Fruit fly (Drosophila melanogaster) whole organism, embryonic: ENCODE data around the gene CG14190.

Experiments
- Adf1 ChIP-seq: fragments of 200-800 bp; sonication (Bioruptor generic); IDR thresholded peaks from 2 replicates; pipeline ENCODE4 v1.3.6; 2022; ENCODE audit warnings: missing biosample characterization, missing genetic modification characterization
- Antp ChIP-seq: fragments of 200-800 bp; sonication (Bioruptor generic); optimal IDR thresholded peaks from 3 replicates; lab custom pipeline; 2016; ENCODE audit warnings: missing biosample characterization, missing genetic modification characterization
- B-H2 ChIP-seq: fragments of 200-800 bp; sonication (Bioruptor generic); optimal IDR thresholded peaks from 2 replicates; lab custom pipeline; 2018; ENCODE audit warnings: missing biosample characterization, mild to moderate bottlenecking, missing genetic modification characterization
- CG10366 ChIP-seq: fragments of 200-800 bp; sonication (Bioruptor generic); IDR thresholded peaks from 2 replicates; pipeline ENCODE4 v1.3.6; 2022; ENCODE audit warnings: missing biosample characterization, missing genetic modification characterization
- CG10565 ChIP-seq: fragments of 200-800 bp; sonication (Bioruptor generic); optimal IDR thresholded peaks from 3 replicates; lab custom pipeline; 2016; ENCODE audit warnings: missing biosample characterization, mild to moderate bottlenecking, missing genetic modification characterization
- CG11085 ChIP-seq: fragments of 200-800 bp; sonication (Bioruptor generic); IDR thresholded peaks from 2 replicates; pipeline ENCODE4 v1.3.6; 2022; ENCODE audit warnings: missing biosample characterization, missing genetic modification characterization
- CG12155 ChIP-seq: fragments of 200-800 bp; sonication (Bioruptor generic); optimal IDR thresholded peaks from 3 replicates; lab custom pipeline; 2016; ENCODE audit warnings: missing biosample characterization, missing genetic modification characterization
- CG14050 ChIP-seq: fragments of 200-800 bp; sonication (Bioruptor generic); IDR thresholded peaks from 3 replicates; pipeline ENCODE4 v1.3.6; 2022; ENCODE audit warnings: missing biosample characterization, missing genetic modification characterization
- CG14965 ChIP-seq: fragments of 200-800 bp; sonication (Bioruptor generic); optimal IDR thresholded peaks from 2 replicates; lab custom pipeline; 2016; ENCODE audit warnings: missing biosample characterization, missing genetic modification characterization, borderline replicate concordance
- CG17385 ChIP-seq: fragments of 200-800 bp; sonication (Bioruptor generic); optimal IDR thresholded peaks from 3 replicates; lab custom pipeline; 2018; ENCODE audit warnings: missing biosample characterization, mild to moderate bottlenecking, missing genetic modification characterization
- CG17912 ChIP-seq: fragments of 200-800 bp; sonication (Bioruptor generic); optimal IDR thresholded peaks from 2 replicates; lab custom pipeline; 2018; ENCODE audit warnings: missing biosample characterization, mild to moderate bottlenecking, missing genetic modification characterization
- CG2889 ChIP-seq: fragments of 200-800 bp; sonication (Bioruptor generic); IDR thresholded peaks from 3 replicates; pipeline ENCODE4 v1.3.6; 2022; ENCODE audit warnings: missing biosample characterization, missing genetic modification characterization
- CG33557 ChIP-seq: fragments of 200-800 bp; sonication (Bioruptor generic); optimal IDR thresholded peaks from 2 replicates; lab custom pipeline; 2019; ENCODE audit warnings: missing biosample characterization, mild to moderate bottlenecking, missing genetic modification characterization, moderate library complexity
- CG43689 ChIP-seq: fragments of 200-800 bp; sonication (Bioruptor generic); IDR thresholded peaks from 2 replicates; pipeline ENCODE4 v1.3.6; 2022; ENCODE audit warnings: missing biosample characterization, missing genetic modification characterization
- CG9727 ChIP-seq: fragments of 200-800 bp; sonication (Bioruptor generic); optimal IDR thresholded peaks from 3 replicates; lab custom pipeline; 2017; ENCODE audit warnings: missing biosample characterization, mild to moderate bottlenecking, missing genetic modification characterization
- Dbx ChIP-seq: fragments of 200-800 bp; sonication (Bioruptor generic); IDR thresholded peaks from 3 replicates; pipeline ENCODE4 v1.3.6; 2022; ENCODE audit warnings: missing biosample characterization, missing genetic modification characterization
- Drgx ChIP-seq: fragments of 200-800 bp; sonication (Bioruptor generic); IDR thresholded peaks from 2 replicates; pipeline ENCODE4 v1.3.6; 2022; ENCODE audit warnings: missing biosample characterization, missing genetic modification characterization
- Hmx ChIP-seq: fragments of 200-800 bp; sonication (Bioruptor generic); optimal IDR thresholded peaks from 2 replicates; lab custom pipeline; 2016; ENCODE audit warnings: missing biosample characterization, missing genetic modification characterization
- Hr39 ChIP-seq: fragments of >200 bp; optimal IDR thresholded peaks from 2 replicates; lab custom pipeline; 2017
- Jarid2 ChIP-seq: fragments of 200-800 bp; sonication (Bioruptor generic); optimal IDR thresholded peaks from 3 replicates; lab custom pipeline; 2017; ENCODE audit warnings: mild to moderate bottlenecking, missing biosample characterization, missing genetic modification reagents, missing genetic modification characterization
- Mrtf ChIP-seq: fragments of 200-800 bp; sonication (Bioruptor generic); IDR thresholded peaks from 3 replicates; pipeline ENCODE4 v1.3.6; 2022; ENCODE audit warnings: missing biosample characterization, missing genetic modification characterization
- Neu2 ChIP-seq: fragments of 200-800 bp; sonication (Bioruptor generic); optimal IDR thresholded peaks from 3 replicates; lab custom pipeline; 2016; ENCODE audit warnings: missing biosample characterization, missing genetic modification characterization, borderline replicate concordance
- NfI ChIP-seq: fragments of 200-800 bp; sonication (Bioruptor generic); optimal IDR thresholded peaks from 3 replicates; lab custom pipeline; 2018; ENCODE audit warnings: missing biosample characterization, mild to moderate bottlenecking, missing genetic modification characterization, moderate library complexity
- Ravus ChIP-seq: fragments of 200-800 bp; sonication (Bioruptor generic); IDR thresholded peaks from 2 replicates; pipeline ENCODE4 v1.3.6; 2022; ENCODE audit warnings: missing biosample characterization, missing genetic modification characterization
- Rx ChIP-seq: fragments of 200-800 bp; sonication (Bioruptor generic); IDR thresholded peaks from 2 replicates; pipeline ENCODE4 v1.3.6; 2022; ENCODE audit warnings: missing biosample characterization, missing genetic modification characterization
- Scr ChIP-seq: fragments of 200-800 bp; sonication (Bioruptor generic); IDR thresholded peaks from 2 replicates; pipeline ENCODE4 v1.3.6; 2022; ENCODE audit warnings: missing biosample characterization, missing genetic modification characterization; ENCODE audit not compliant: partially characterized antibody
- ato ChIP-seq: fragments of 200-800 bp; sonication (Bioruptor generic); IDR thresholded peaks from 2 replicates; pipeline ENCODE4 v1.3.6; 2022; ENCODE audit warnings: missing biosample characterization, missing genetic modification characterization; ENCODE audit not compliant: partially characterized antibody
- az2 ChIP-seq: fragments of 200-800 bp; sonication (Bioruptor generic); optimal IDR thresholded peaks from 3 replicates; lab custom pipeline; 2016; ENCODE audit warnings: missing biosample characterization, missing genetic modification characterization
- chn ChIP-seq: fragments of 200-800 bp; sonication (Bioruptor generic); optimal IDR thresholded peaks from 2 replicates; lab custom pipeline; 2016; ENCODE audit warnings: missing biosample characterization, missing genetic modification characterization
- crp ChIP-seq, 2 experiments: fragments of 200-800 bp; sonication (Bioruptor generic); optimal IDR thresholded peaks; 2 replicates in 1 of 2; 3 replicates in 1 of 2; lab custom pipeline; 2017; ENCODE audit warnings: missing biosample characterization in 2 of 2, missing genetic modification characterization in 2 of 2, mild to moderate bottlenecking in 1 of 2, moderate library complexity in 1 of 2
- dmrt99B ChIP-seq: fragments of 200-800 bp; sonication (Bioruptor generic); optimal IDR thresholded peaks from 2 replicates; lab custom pipeline; 2018; ENCODE audit warnings: missing biosample characterization, mild to moderate bottlenecking, missing genetic modification characterization, moderate library complexity
- esg ChIP-seq: fragments of 200-800 bp; sonication (Bioruptor generic); conservative IDR thresholded peaks from 2 replicates; pipeline ENCODE4 v1.3.6; 2022; ENCODE audit warnings: missing biosample characterization, missing genetic modification characterization
- gro ChIP-seq: fragments of 200-800 bp; sonication (Bioruptor generic); optimal IDR thresholded peaks from 2 replicates; lab custom pipeline; 2016; ENCODE audit warnings: missing biosample characterization, missing genetic modification characterization
- inv ChIP-seq: fragments of 200-800 bp; sonication (Bioruptor generic); IDR thresholded peaks from 2 replicates; pipeline ENCODE4 v1.3.6; 2022; ENCODE audit warnings: missing biosample characterization, missing genetic modification characterization; ENCODE audit not compliant: partially characterized antibody
- kni ChIP-seq: fragments of 200-800 bp; sonication (Bioruptor generic); optimal IDR thresholded peaks from 3 replicates; lab custom pipeline; 2017; ENCODE audit warnings: mild to moderate bottlenecking, missing biosample characterization, missing genetic modification reagents, missing genetic modification characterization
- lbe ChIP-seq: fragments of 200-800 bp; sonication (Bioruptor generic); optimal IDR thresholded peaks from 2 replicates; lab custom pipeline; 2016; ENCODE audit warnings: missing biosample characterization, mild to moderate bottlenecking, missing genetic modification characterization
- nau ChIP-seq: fragments of 200-800 bp; sonication (Bioruptor generic); optimal IDR thresholded peaks from 3 replicates; lab custom pipeline; 2017; ENCODE audit warnings: missing biosample characterization, mild to moderate bottlenecking, missing genetic modification characterization, missing genetic modification reagents
- odd ChIP-seq: fragments of 200-800 bp; sonication (Bioruptor generic); optimal IDR thresholded peaks from 2 replicates; lab custom pipeline; 2017; ENCODE audit warnings: missing biosample characterization, mild to moderate bottlenecking, missing genetic modification characterization
- p53 ChIP-seq: fragments of 200-800 bp; sonication (Bioruptor generic); optimal IDR thresholded peaks from 2 replicates; lab custom pipeline; 2016; ENCODE audit warnings: missing biosample characterization, missing genetic modification characterization
- ranshi ChIP-seq: fragments of 200-800 bp; sonication (Bioruptor generic); IDR thresholded peaks from 2 replicates; pipeline ENCODE4 v1.3.6; 2022; ENCODE audit warnings: missing biosample characterization, missing genetic modification characterization
- repo ChIP-seq: fragments of 200-800 bp; sonication (Bioruptor generic); optimal IDR thresholded peaks from 2 replicates; lab custom pipeline; 2016; ENCODE audit warnings: missing biosample characterization, missing genetic modification characterization
- sd ChIP-seq: fragments of 200-800 bp; sonication (Bioruptor generic); optimal IDR thresholded peaks from 3 replicates; lab custom pipeline; 2018; ENCODE audit warnings: missing biosample characterization, mild to moderate bottlenecking, missing genetic modification characterization, moderate library complexity
- shn ChIP-seq: fragments of 200-800 bp; sonication (Bioruptor generic); optimal IDR thresholded peaks from 3 replicates; lab custom pipeline; 2016; ENCODE audit warnings: missing biosample characterization, missing genetic modification characterization
- slou ChIP-seq: fragments of 200-800 bp; sonication (Bioruptor generic); optimal IDR thresholded peaks from 3 replicates; lab custom pipeline; 2016; ENCODE audit warnings: missing biosample characterization, missing genetic modification characterization
- tgo ChIP-seq: fragments of 200-800 bp; sonication (Bioruptor generic); IDR thresholded peaks from 3 replicates; pipeline ENCODE4 v1.3.6; 2022; ENCODE audit warnings: missing biosample characterization, missing genetic modification characterization
- tna ChIP-seq: fragments of 200-800 bp; sonication (Bioruptor generic); IDR thresholded peaks from 2 replicates; pipeline ENCODE4 v1.3.6; 2022; ENCODE audit warnings: missing biosample characterization, missing genetic modification characterization; ENCODE audit not compliant: partially characterized antibody
- usp ChIP-seq: fragments of >200 bp; optimal IDR thresholded peaks from 2 replicates; lab custom pipeline; 2017; ENCODE audit warnings: missing biosample characterization, missing genetic modification characterization

The CG14190 gene

dm6 chrX:19014568-19014967 lies 42.1 kb upstream of the CG14190 start (continued):
- TF ChIP-seq CG17385 (GFP tag; lab: Kevin White, UChicago), result no peak
- TF ChIP-seq, all 482 proteins: peak for 28

- TF ChIP-seq CG33557 (GFP tag; lab: Kevin White, UChicago) (peak; percentile 78), chn (GFP tag; lab: Kevin White, UChicago) (peak; percentile 81), Antp (peak; percentile 86), CG14050 (GFP tag; lab: Robert Waterston, UW) (peak; percentile 55; the same call in 2 of the 3 replicates), CG10366 (GFP tag; lab: Robert Waterston, UW) (peak; percentile 69; the same call in 1 of the 2 replicates), Drgx (GFP tag; lab: Robert Waterston, UW) (0 out of 2 replicates have a peak, but pooled peaks have one; percentile 7), CG14965 (GFP tag; lab: Kevin White, UChicago) (no peak), lbe (GFP tag; lab: Kevin White, UChicago) (no peak), Adf1 (GFP tag; lab: Robert Waterston, UW) (0 out of 2 replicates have a peak, but pooled peaks have one; percentile 9), gro (GFP tag; lab: Kevin White, UChicago) (peak; percentile 55), CG12155 (GFP tag; lab: Kevin White, UChicago) (peak; percentile 67), Dbx (GFP tag; lab: Robert Waterston, UW) (peak; percentile 68), p53 (GFP tag; lab: Kevin White, UChicago) (peak; percentile 59), dmrt99B (tag; lab: Kevin White, UChicago) (peak; percentile 90), CG2889 (GFP tag; lab: Robert Waterston, UW) (peak; percentile 56; the same call in 2 of the 3 replicates), CG11085 (peak; percentile 58), Jarid2 (GFP tag; lab: Kevin White, UChicago) (peak; percentile 43), Mrtf (GFP tag; lab: Robert Waterston, UW) (peak; percentile 76), CG10565 (no peak), slou (GFP tag; lab: Kevin White, UChicago) (peak; percentile 62), odd (GFP tag; lab: Kevin White, UChicago) (peak; percentile 66), Scr (GFP tag; lab: Robert Waterston, UW) (no peak), az2 (peak; percentile 73), repo (GFP tag; lab: Kevin White, UChicago) (peak; percentile 71), CG17912 (GFP tag; lab: Kevin White, UChicago) (no peak), usp (GFP tag; lab: Kevin White, UChicago) (no peak), Hr39 (lab: Kevin White, UChicago) (no peak), nau (peak; percentile 77), sd (tag; lab: Kevin White, UChicago) (peak; percentile 16), ranshi (GFP tag; lab: Robert Waterston, UW) (peak; percentile 85), Hmx (no peak), crp (GFP tag; optimal IDR thresholded peaks at IDR 0.05; lab: Kevin White, UChicago) (peak in 1 of 2 experiments; percentile 25), esg (peak; percentile 63), CG43689 (GFP tag; lab: Robert Waterston, UW) (peak; percentile 69), kni (GFP tag; lab: Kevin White, UChicago) (peak; percentile 36), Neu2 (GFP tag; lab: Kevin White, UChicago) (no peak), Rx (GFP tag; lab: Robert Waterston, UW) (peak; percentile 78), tna (GFP tag; lab: Robert Waterston, UW) (no peak), shn (peak; percentile 76), inv (GFP tag; lab: Robert Waterston, UW) (no peak), tgo (GFP tag; lab: Robert Waterston, UW) (peak; percentile 84), NfI (GFP tag; lab: Kevin White, UChicago) (peak; percentile 79), CG9727 (peak; percentile 82), ato (no peak), Ravus (peak; percentile 13; the same call in 1 of the 2 replicates), B-H2 (GFP tag; lab: Kevin White, UChicago) (peak; percentile 15)
These were observed 38.5 kb upstream of the CG14190 start for dm6 chrX:19018102-19018814.
